Worm (Caenorhabditis elegans) whole organism, late embryonic: ENCODE measurements around the gene cox-11.

ENCODE experiments used
- C08G9.2 ChIP-seq: sonication (generic microtip); optimal IDR thresholded peaks from 2 replicates; lab custom pipeline; 2016; ENCODE audit warnings: mild to moderate bottlenecking, missing genetic modification characterization, moderate library complexity, missing compliant biosample characterization
- ceh-34 ChIP-seq: sonication (generic microtip); optimal IDR thresholded peaks from 2 replicates; lab custom pipeline; 2016; ENCODE audit warnings: mild to moderate bottlenecking, missing genetic modification characterization, missing compliant biosample characterization
- elt-2 ChIP-seq: sonication (generic microtip); optimal IDR thresholded peaks from 2 replicates; lab custom pipeline; 2016; ENCODE audit warnings: missing genetic modification reagents, missing genetic modification characterization, missing compliant biosample characterization
- fkh-6 ChIP-seq: sonication (generic microtip); optimal IDR thresholded peaks from 2 replicates; lab custom pipeline; 2016; ENCODE audit warnings: missing genetic modification characterization, missing compliant biosample characterization
- lin-11 ChIP-seq: fragments of 200-800 bp; sonication (Bioruptor generic); optimal IDR thresholded peaks from 2 replicates; lab custom pipeline; 2018; ENCODE audit warnings: mild to moderate bottlenecking, missing genetic modification characterization, missing compliant biosample characterization
- madf-2 ChIP-seq: sonication (generic microtip); optimal IDR thresholded peaks from 2 replicates; lab custom pipeline; 2017; ENCODE audit warnings: missing genetic modification characterization, missing compliant biosample characterization
- nhr-11 ChIP-seq: fragments of 150-350 bp; optimal IDR thresholded peaks from 2 replicates; lab custom pipeline; 2014; ENCODE audit warnings: missing biosample characterization, missing genetic modification characterization
- sox-4 ChIP-seq: sonication (generic microtip); optimal IDR thresholded peaks from 2 replicates; lab custom pipeline; 2017; ENCODE audit warnings: mild to moderate bottlenecking, missing genetic modification characterization, inconsistent platforms, missing compliant biosample characterization
- tbx-7 ChIP-seq: sonication (generic microtip); optimal IDR thresholded peaks from 2 replicates; lab custom pipeline; 2016; ENCODE audit warnings: missing genotype, missing genetic modification characterization, missing compliant biosample characterization

DNA sequence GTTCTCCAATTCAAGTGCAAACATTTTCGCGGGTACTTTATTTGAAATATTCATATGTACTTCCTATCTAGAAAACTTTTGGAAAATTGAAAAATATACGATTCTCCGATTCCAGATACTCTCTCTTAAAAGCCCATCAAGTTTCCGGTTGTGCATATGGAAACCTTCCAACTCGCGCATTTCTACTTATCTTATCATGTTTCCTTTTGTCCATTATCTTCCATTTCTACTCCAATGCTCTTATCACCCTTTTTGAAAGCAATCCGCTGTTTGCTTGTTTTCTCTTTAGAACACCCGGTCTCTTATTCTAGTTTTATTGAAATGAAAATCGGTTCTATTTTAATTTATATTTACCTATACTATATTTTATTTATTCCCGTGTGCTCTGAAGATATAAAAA is 22.5 kb upstream of the cox-11 start, which contains the start of gene C48D1.5:
- TF ChIP-seq sox-4 (tag; lab: Kevin White, UChicago): no peak
- TF ChIP-seq lin-11 (tag; lab: Kevin White, UChicago): no peak
- no peak for TF ChIP-seq madf-2 (tag; lab: Kevin White, UChicago)
- no peak for TF ChIP-seq ceh-34
- no peak for TF ChIP-seq C08G9.2 (tag; lab: Kevin White, UChicago)
- TF ChIP-seq elt-2 (tag; lab: Kevin White, UChicago): peak; percentile 88
- no peak for TF ChIP-seq fkh-6
- TF ChIP-seq tbx-7 (tag; lab: Kevin White, UChicago): no peak
- TF ChIP-seq nhr-11 (tag; lab: Kevin White, UChicago): no peak
